Fruit fly (Drosophila melanogaster) whole organism, adult: ENCODE data around the gene CG31467.

Experiments used
- CG11617 ChIP-seq: fragments of 200-800 bp; sonication (Bioruptor generic); optimal IDR thresholded peaks from 2 replicates; lab custom pipeline; 2017; ENCODE audit warnings: mild to moderate bottlenecking, missing biosample characterization, missing genetic modification reagents, missing genetic modification characterization
- CG12768 ChIP-seq: fragments of 200-800 bp; sonication (Bioruptor generic); optimal IDR thresholded peaks from 2 replicates; lab custom pipeline; 2017; ENCODE audit warnings: missing biosample characterization, missing genetic modification characterization, mild to moderate bottlenecking, moderate library complexity, missing genetic modification reagents
- CG14711 ChIP-seq: fragments of 200-800 bp; sonication (Bioruptor generic); optimal IDR thresholded peaks from 2 replicates; lab custom pipeline; 2018; ENCODE audit warnings: missing biosample characterization, mild to moderate bottlenecking, missing genetic modification characterization, moderate library complexity
- CG1620 ChIP-seq: fragments of 200-800 bp; sonication (Bioruptor generic); optimal IDR thresholded peaks from 2 replicates; lab custom pipeline; 2016; ENCODE audit warnings: missing biosample characterization, missing genetic modification characterization
- CG33017 ChIP-seq: fragments of 200-800 bp; sonication (Bioruptor generic); optimal IDR thresholded peaks from 2 replicates; lab custom pipeline; 2018; ENCODE audit warnings: missing biosample characterization, mild to moderate bottlenecking, missing genetic modification characterization, moderate library complexity
- CG5204 ChIP-seq: fragments of 200-800 bp; sonication (Bioruptor generic); optimal IDR thresholded peaks from 2 replicates; lab custom pipeline; 2016; ENCODE audit warnings: missing biosample characterization, missing genetic modification characterization
- CG7045 ChIP-seq: fragments of 200-800 bp; sonication (Bioruptor generic); optimal IDR thresholded peaks from 2 replicates; lab custom pipeline; 2017; ENCODE audit warnings: missing biosample characterization, mild to moderate bottlenecking, missing genetic modification characterization
- CG7101 ChIP-seq: fragments of 200-800 bp; sonication (Bioruptor generic); optimal IDR thresholded peaks from 2 replicates; lab custom pipeline; 2018; ENCODE audit warnings: missing biosample characterization, mild to moderate bottlenecking, missing genetic modification characterization, moderate library complexity
- Clk ChIP-seq: fragments of 200-800 bp; sonication (Bioruptor generic); optimal IDR thresholded peaks from 2 replicates; lab custom pipeline; 2017; ENCODE audit warnings: missing biosample characterization, missing genetic modification characterization
- Crg-1 ChIP-seq: fragments of 200-800 bp; sonication (Bioruptor generic); optimal IDR thresholded peaks from 2 replicates; lab custom pipeline; 2016; ENCODE audit warnings: missing biosample characterization, missing genetic modification characterization
- Hr96 ChIP-seq: fragments of 200-800 bp; sonication (Bioruptor generic); optimal IDR thresholded peaks from 2 replicates; lab custom pipeline; 2016; ENCODE audit warnings: missing biosample characterization, missing genetic modification characterization
- Mnt ChIP-seq: fragments of 200-800 bp; sonication (Bioruptor generic); optimal IDR thresholded peaks from 2 replicates; lab custom pipeline; 2016; ENCODE audit warnings: missing biosample characterization, mild to moderate bottlenecking, missing genetic modification characterization
- bab1 ChIP-seq: fragments of 200-800 bp; sonication (Bioruptor generic); optimal IDR thresholded peaks from 3 replicates; lab custom pipeline; 2019; ENCODE audit warnings: missing biosample characterization, mild to moderate bottlenecking, missing genetic modification characterization, moderate library complexity
- cic ChIP-seq: fragments of 200-800 bp; sonication (Bioruptor generic); optimal IDR thresholded peaks from 2 replicates; lab custom pipeline; 2017; ENCODE audit warnings: missing biosample characterization, mild to moderate bottlenecking, missing genetic modification characterization, moderate library complexity
- cnc ChIP-seq, 2 experiments: fragments of >200 bp; optimal IDR thresholded peaks; 2 replicates each; lab custom pipeline; 2017
- kay ChIP-seq: fragments of 200-800 bp; sonication (Bioruptor generic); peaks from one replicate; lab custom pipeline; 2016; ENCODE audit warnings: missing biosample characterization, missing genetic modification characterization, borderline replicate concordance
- ovo ChIP-seq: fragments of 200-800 bp; sonication (Bioruptor generic); optimal IDR thresholded peaks from 2 replicates; lab custom pipeline; 2016; ENCODE audit warnings: missing biosample characterization, missing genetic modification characterization
- pad ChIP-seq: fragments of 200-800 bp; sonication (Bioruptor generic); optimal IDR thresholded peaks from 3 replicates; lab custom pipeline; 2017; ENCODE audit warnings: missing biosample characterization, missing genetic modification characterization, mild to moderate bottlenecking, moderate library complexity, missing genetic modification reagents
- tj ChIP-seq: fragments of 200-800 bp; sonication (Bioruptor generic); optimal IDR thresholded peaks from 3 replicates; lab custom pipeline; 2017; ENCODE audit warnings: missing biosample characterization, mild to moderate bottlenecking, missing genetic modification characterization, moderate library complexity
- toe ChIP-seq: fragments of 200-800 bp; sonication (Bioruptor generic); optimal IDR thresholded peaks from 2 replicates; lab custom pipeline; 2016; ENCODE audit warnings: missing biosample characterization, missing genetic modification characterization

Gene CG31467

dm6 chr3R:10706763-10707162 is at the start of gene CG31467, which contains the start of gene CG14684:
Gene CG31467, minus strand, starts transcription at chr3R:10706863.
Gene CG14684, plus strand, starts transcription at chr3R:10706974.
- TF ChIP-seq tj (GFP tag; lab: Kevin White, UChicago) (no peak), Mnt (GFP tag; lab: Kevin White, UChicago) (no peak), ovo (no peak), CG1620 (GFP tag; lab: Kevin White, UChicago) (no peak), cnc (optimal IDR thresholded peaks at IDR 0.05; lab: Kevin White, UChicago) (no peak), toe (GFP tag; lab: Kevin White, UChicago) (no peak), CG5204 (GFP tag; lab: Kevin White, UChicago) (no peak), CG7101 (tag; lab: Kevin White, UChicago) (no peak), CG33017 (tag; lab: Kevin White, UChicago) (no peak), cic (GFP tag; lab: Kevin White, UChicago) (no peak), pad (no peak), CG11617 (GFP tag; lab: Kevin White, UChicago) (no peak), CG12768 (no peak), Crg-1 (GFP tag; lab: Kevin White, UChicago) (no peak), Hr96 (GFP tag; lab: Kevin White, UChicago) (no peak)

dm6 chr3R:10755534-10755933 is 48.9 kb upstream of the CG31467 start, which contains the start of gene CG14691:
Gene CG14691, minus strand, starts transcription at chr3R:10755634.
- TF ChIP-seq CG7045 (GFP tag; lab: Kevin White, UChicago) (no peak), cic (GFP tag; lab: Kevin White, UChicago) (no peak), Mnt (GFP tag; lab: Kevin White, UChicago) (no peak)

- TF ChIP-seq tj (GFP tag; lab: Kevin White, UChicago) (no peak), Crg-1 (GFP tag; lab: Kevin White, UChicago) (no peak)
These were observed 44.4 kb upstream of the CG31467 start, which contains the start of gene TkR86C for dm6 chr3R:10751061-10751460. Gene TkR86C, minus strand, starts transcription at chr3R:10751228.

dm6 chr3R:10747650-10748049 is 41.0 kb upstream of the CG31467 start:
- TF ChIP-seq CG7101 (tag; lab: Kevin White, UChicago) (no peak), CG11617 (GFP tag; lab: Kevin White, UChicago) (no peak), cic (GFP tag; lab: Kevin White, UChicago) (no peak), Hr96 (GFP tag; lab: Kevin White, UChicago) (no peak), cnc (optimal IDR thresholded peaks at IDR 0.05; lab: Kevin White, UChicago) (no peak), ovo (no peak), CG7045 (GFP tag; lab: Kevin White, UChicago) (no peak), CG5204 (GFP tag; lab: Kevin White, UChicago) (no peak), Mnt (GFP tag; lab: Kevin White, UChicago) (no peak), kay (GFP tag; lab: Kevin White, UChicago) (no peak), bab1 (no peak), Clk (GFP tag; lab: Kevin White, UChicago) (no peak), CG12768 (no peak), Crg-1 (GFP tag; lab: Kevin White, UChicago) (no peak), CG14711 (tag; lab: Kevin White, UChicago) (no peak), pad (no peak), CG33017 (tag; lab: Kevin White, UChicago) (no peak)

- TF ChIP-seq cic (GFP tag; lab: Kevin White, UChicago) (no peak), CG5204 (GFP tag; lab: Kevin White, UChicago) (no peak), bab1 (no peak), CG11617 (GFP tag; lab: Kevin White, UChicago) (no peak), kay (GFP tag; lab: Kevin White, UChicago) (no peak), ovo (no peak), Crg-1 (GFP tag; lab: Kevin White, UChicago) (no peak), Hr96 (GFP tag; lab: Kevin White, UChicago) (no peak), CG1620 (GFP tag; lab: Kevin White, UChicago) (no peak), tj (GFP tag; lab: Kevin White, UChicago) (no peak), pad (no peak), Mnt (GFP tag; lab: Kevin White, UChicago) (no peak), toe (GFP tag; lab: Kevin White, UChicago) (no peak), CG14711 (tag; lab: Kevin White, UChicago) (no peak), CG12768 (no peak), cnc (optimal IDR thresholded peaks at IDR 0.05; lab: Kevin White, UChicago) (no peak), CG7045 (GFP tag; lab: Kevin White, UChicago) (no peak), CG33017 (tag; lab: Kevin White, UChicago) (no peak)
These were observed 29.2 kb upstream of the CG31467 start, which contains the start of gene tomboy20 for dm6 chr3R:10735857-10736256. Gene tomboy20, minus strand, starts transcription at chr3R:10735957.

dm6 chr3R:10726714-10727113 is 20.1 kb upstream of the CG31467 start:
- TF ChIP-seq CG12768 = no peak
- TF ChIP-seq kay (GFP tag; lab: Kevin White, UChicago) = no peak
- TF ChIP-seq bab1 = no peak
- TF ChIP-seq CG7101 (tag; lab: Kevin White, UChicago) = no peak
- no peak for TF ChIP-seq CG33017 (tag; lab: Kevin White, UChicago)

dm6 chr3R:10714498-10714897 is 7.8 kb upstream of the CG31467 start, which contains the start of gene CG4073:
Gene CG4073, plus strand, starts transcription at chr3R:10714798.
- TF ChIP-seq cnc (optimal IDR thresholded peaks at IDR 0.05; lab: Kevin White, UChicago) = no peak
- no peak for TF ChIP-seq tj (GFP tag; lab: Kevin White, UChicago)
- TF ChIP-seq CG33017 (tag; lab: Kevin White, UChicago) = no peak
- TF ChIP-seq bab1 = no peak
- no peak for TF ChIP-seq Hr96 (GFP tag; lab: Kevin White, UChicago)
- no peak for TF ChIP-seq CG11617 (GFP tag; lab: Kevin White, UChicago)
- no peak for TF ChIP-seq kay (GFP tag; lab: Kevin White, UChicago)
- TF ChIP-seq CG5204 (GFP tag; lab: Kevin White, UChicago) = no peak
- no peak for TF ChIP-seq ovo
- TF ChIP-seq Mnt (GFP tag; lab: Kevin White, UChicago) = no peak
- TF ChIP-seq toe (GFP tag; lab: Kevin White, UChicago) = no peak
- no peak for TF ChIP-seq cic (GFP tag; lab: Kevin White, UChicago)
- TF ChIP-seq CG12768 = no peak
- no peak for TF ChIP-seq Crg-1 (GFP tag; lab: Kevin White, UChicago)
- no peak for TF ChIP-seq Clk (GFP tag; lab: Kevin White, UChicago)
